Fruit fly (Drosophila melanogaster) whole organism, embryonic: ENCODE data around the gene CG13124.

Source experiments
- Adf1 ChIP-seq: fragments of 200-800 bp; sonication (Bioruptor generic); IDR thresholded peaks from 2 replicates; pipeline ENCODE4 v1.3.6; 2022; ENCODE audit warnings: missing biosample characterization, missing genetic modification characterization
- BEAF-32 ChIP-seq: fragments of 200-800 bp; sonication (Bioruptor generic); optimal IDR thresholded peaks from 3 replicates; lab custom pipeline; 2017; ENCODE audit warnings: missing biosample characterization, missing genetic modification characterization, mild to moderate bottlenecking, moderate library complexity, missing genetic modification reagents
- Blimp-1 ChIP-seq: fragments of 200-800 bp; sonication (Bioruptor generic); optimal IDR thresholded peaks from 3 replicates; lab custom pipeline; 2018; ENCODE audit warnings: missing biosample characterization, missing genetic modification characterization, mild to moderate bottlenecking, moderate library complexity, missing genetic modification reagents
- CG11723 ChIP-seq: fragments of 200-800 bp; sonication (Bioruptor generic); optimal IDR thresholded peaks from 2 replicates; lab custom pipeline; 2017; ENCODE audit warnings: missing biosample characterization, mild to moderate bottlenecking, missing genetic modification characterization
- CG12236 ChIP-seq: fragments of 200-800 bp; sonication (Bioruptor generic); optimal IDR thresholded peaks from 2 replicates; lab custom pipeline; 2016; ENCODE audit warnings: missing biosample characterization, missing genetic modification characterization
- CG12299 ChIP-seq: fragments of 200-800 bp; sonication (Bioruptor generic); optimal IDR thresholded peaks from 2 replicates; lab custom pipeline; 2018; ENCODE audit warnings: missing biosample characterization, mild to moderate bottlenecking, missing genetic modification characterization
- CG13296 ChIP-seq: fragments of 200-800 bp; sonication (Bioruptor generic); optimal IDR thresholded peaks from 3 replicates; lab custom pipeline; 2018; ENCODE audit warnings: missing biosample characterization, mild to moderate bottlenecking, missing genetic modification characterization
- CG1647 ChIP-seq: fragments of 200-800 bp; sonication (Bioruptor generic); optimal IDR thresholded peaks from 3 replicates; lab custom pipeline; 2016; ENCODE audit warnings: missing biosample characterization, missing genetic modification characterization
- CG17361 ChIP-seq: fragments of 200-800 bp; sonication (Bioruptor generic); IDR thresholded peaks from 3 replicates; pipeline ENCODE4 v1.3.6; 2022; ENCODE audit warnings: missing biosample characterization, missing genetic modification characterization
- CG1832 ChIP-seq: fragments of 200-800 bp; sonication (Bioruptor generic); optimal IDR thresholded peaks from 2 replicates; lab custom pipeline; 2017; ENCODE audit warnings: missing biosample characterization, mild to moderate bottlenecking, missing genetic modification characterization, inconsistent platforms
- CG2712 ChIP-seq: fragments of 200-800 bp; optimal IDR thresholded peaks from 3 replicates; lab custom pipeline; 2019; ENCODE audit warnings: missing biosample characterization, mild to moderate bottlenecking, missing genetic modification characterization, moderate library complexity
- CG2889 ChIP-seq: fragments of 200-800 bp; sonication (Bioruptor generic); IDR thresholded peaks from 3 replicates; pipeline ENCODE4 v1.3.6; 2022; ENCODE audit warnings: missing biosample characterization, missing genetic modification characterization
- CG3065 ChIP-seq: fragments of 200-800 bp; sonication (Bioruptor generic); optimal IDR thresholded peaks from 2 replicates; lab custom pipeline; 2016; ENCODE audit warnings: missing biosample characterization, missing genetic modification characterization
- CG33557 ChIP-seq: fragments of 200-800 bp; sonication (Bioruptor generic); optimal IDR thresholded peaks from 2 replicates; lab custom pipeline; 2019; ENCODE audit warnings: missing biosample characterization, mild to moderate bottlenecking, missing genetic modification characterization, moderate library complexity
- CG3726 ChIP-seq: fragments of 200-800 bp; sonication (Bioruptor generic); IDR thresholded peaks from 3 replicates; pipeline ENCODE4, ENCODE4 v1.3.6; 2022; ENCODE audit warnings: missing biosample characterization, missing genetic modification characterization
- CG3995 ChIP-seq: fragments of 200-800 bp; sonication (Bioruptor generic); optimal IDR thresholded peaks from 3 replicates; lab custom pipeline; 2016; ENCODE audit warnings: missing biosample characterization, missing genetic modification characterization
- CG4282 ChIP-seq: fragments of 200-800 bp; sonication (Bioruptor generic); optimal IDR thresholded peaks from 2 replicates; lab custom pipeline; 2016; ENCODE audit warnings: missing biosample characterization, missing genetic modification characterization
- CG4424 ChIP-seq: fragments of 200-800 bp; sonication (Bioruptor generic); optimal IDR thresholded peaks from 3 replicates; lab custom pipeline; 2016; ENCODE audit warnings: missing biosample characterization, missing genetic modification characterization
- CG5245 ChIP-seq: fragments of 200-800 bp; sonication (Bioruptor generic); optimal IDR thresholded peaks from 3 replicates; lab custom pipeline; 2016; ENCODE audit warnings: missing biosample characterization, missing genetic modification characterization
- CG7357 ChIP-seq: fragments of 200-800 bp; sonication (Bioruptor generic); IDR thresholded peaks from 3 replicates; pipeline ENCODE4 v1.3.6; 2022; ENCODE audit warnings: missing biosample characterization, missing genetic modification characterization
- CG7786 ChIP-seq: fragments of 200-800 bp; sonication (Bioruptor generic); optimal IDR thresholded peaks from 2 replicates; lab custom pipeline; 2016; ENCODE audit warnings: missing biosample characterization, missing genetic modification characterization
- CG8944 ChIP-seq: fragments of 200-800 bp; sonication (Bioruptor generic); optimal IDR thresholded peaks from 3 replicates; lab custom pipeline; 2016; ENCODE audit warnings: missing biosample characterization, missing genetic modification characterization
- CG9215 ChIP-seq: fragments of 200-800 bp; sonication (Bioruptor generic); IDR thresholded peaks from 2 replicates; pipeline ENCODE4 v1.3.6; 2022; ENCODE audit warnings: missing biosample characterization, missing genetic modification characterization
- CG9876 ChIP-seq: fragments of 200-800 bp; sonication (Bioruptor generic); optimal IDR thresholded peaks from 2 replicates; lab custom pipeline; 2016; ENCODE audit warnings: missing biosample characterization, missing genetic modification characterization
- Deaf1 ChIP-seq: fragments of 200-800 bp; optimal IDR thresholded peaks from 3 replicates; lab custom pipeline; 2019; ENCODE audit warnings: missing biosample characterization, mild to moderate bottlenecking, missing genetic modification characterization, moderate library complexity
- Drgx ChIP-seq: fragments of 200-800 bp; sonication (Bioruptor generic); IDR thresholded peaks from 2 replicates; pipeline ENCODE4 v1.3.6; 2022; ENCODE audit warnings: missing biosample characterization, missing genetic modification characterization
- Fer3 ChIP-seq: fragments of 200-800 bp; sonication (Bioruptor generic); optimal IDR thresholded peaks from 2 replicates; lab custom pipeline; 2018; ENCODE audit warnings: missing biosample characterization, mild to moderate bottlenecking, missing genetic modification characterization, moderate library complexity
- HLH3B ChIP-seq: fragments of 200-800 bp; sonication (Bioruptor generic); IDR thresholded peaks from 2 replicates; pipeline ENCODE4 v1.3.6; 2022; ENCODE audit warnings: missing biosample characterization, missing genetic modification characterization
- HLH4C ChIP-seq: fragments of 200-800 bp; sonication (Bioruptor generic); IDR thresholded peaks from 3 replicates; pipeline ENCODE4 v1.3.6; 2022; ENCODE audit warnings: missing biosample characterization, missing genetic modification characterization; ENCODE audit not compliant: partially characterized antibody
- Hey ChIP-seq: fragments of 200-800 bp; sonication (Bioruptor generic); optimal IDR thresholded peaks from 3 replicates; lab custom pipeline; 2018; ENCODE audit warnings: missing biosample characterization, mild to moderate bottlenecking, missing genetic modification characterization
- Hr78 ChIP-seq, 2 experiments: fragments of 200-800 bp in 1 of 2; fragments of >200 bp in 1 of 2; sonication (Bioruptor generic) in 1 of 2; optimal IDR thresholded peaks; 2 replicates each; lab custom pipeline; 2017 to 2019; ENCODE audit warnings: missing biosample characterization in 2 of 2, missing genetic modification characterization in 2 of 2, mild to moderate bottlenecking in 1 of 2, moderate library complexity in 1 of 2
- Hsf ChIP-seq: fragments of 200-800 bp; sonication (Bioruptor generic); optimal IDR thresholded peaks from 3 replicates; lab custom pipeline; 2016; ENCODE audit warnings: missing biosample characterization, missing genetic modification characterization
- Sry-β ChIP-seq: fragments of 200-800 bp; sonication (Bioruptor generic); optimal IDR thresholded peaks from 2 replicates; lab custom pipeline; 2018; ENCODE audit warnings: missing biosample characterization, mild to moderate bottlenecking, missing genetic modification characterization, moderate library complexity
- cg ChIP-seq: fragments of 200-800 bp; sonication (Bioruptor generic); optimal IDR thresholded peaks from 3 replicates; lab custom pipeline; 2019; ENCODE audit warnings: missing biosample characterization, mild to moderate bottlenecking, missing genetic modification characterization, moderate library complexity
- ci ChIP-seq: fragments of 200-800 bp; sonication (Bioruptor generic); IDR thresholded peaks from 3 replicates; pipeline ENCODE4 v1.3.6; 2022; ENCODE audit warnings: missing biosample characterization, missing genetic modification characterization
- fd3F ChIP-seq: fragments of 200-800 bp; sonication (Bioruptor generic); optimal IDR thresholded peaks from 2 replicates; lab custom pipeline; 2018; ENCODE audit warnings: missing biosample characterization, mild to moderate bottlenecking, missing genetic modification characterization, moderate library complexity
- hkb ChIP-seq, 2 experiments: fragments of 200-800 bp in 1 of 2; fragments of >200 bp in 1 of 2; sonication (Bioruptor generic) in 1 of 2; IDR thresholded peaks in 1 of 2; optimal IDR thresholded peaks in 1 of 2; 2 replicates each; pipeline versions ENCODE4 v1.3.6 to Lab custom; 2017 to 2022; ENCODE audit warnings: missing biosample characterization in 1 of 2, missing genetic modification characterization in 1 of 2
- kah ChIP-seq: fragments of 200-800 bp; sonication (Bioruptor generic); optimal IDR thresholded peaks from 2 replicates; lab custom pipeline; 2018; ENCODE audit warnings: missing biosample characterization, mild to moderate bottlenecking, missing genetic modification characterization
- lov ChIP-seq, 2 experiments: fragments of 200-800 bp in 1 of 2; fragments of >200 bp in 1 of 2; sonication (Bioruptor generic) in 1 of 2; IDR thresholded peaks in 1 of 2; optimal IDR thresholded peaks in 1 of 2; 2 replicates in 1 of 2; 3 replicates in 1 of 2; pipeline versions ENCODE4 v1.3.6 to Lab custom; 2017 to 2022; ENCODE audit warnings: missing biosample characterization in 1 of 2, missing genetic modification characterization in 1 of 2
- nerfin-1 ChIP-seq: fragments of 200-800 bp; sonication (Bioruptor generic); optimal IDR thresholded peaks from 3 replicates; lab custom pipeline; 2019; ENCODE audit warnings: missing biosample characterization, mild to moderate bottlenecking, missing genetic modification characterization, moderate library complexity
- nmo ChIP-seq: fragments of 200-800 bp; sonication (Bioruptor generic); optimal IDR thresholded peaks from 2 replicates; lab custom pipeline; 2018; ENCODE audit warnings: missing biosample characterization, mild to moderate bottlenecking, missing genetic modification characterization, moderate library complexity
- prd ChIP-seq, 3 experiments: fragments of >200 bp in 2 of 3; fragments of 200-800 bp in 1 of 3; sonication (Bioruptor generic) in 1 of 3; optimal IDR thresholded peaks in 2 of 3; IDR thresholded peaks in 1 of 3; 2 replicates in 2 of 3; 3 replicates in 1 of 3; pipeline versions ENCODE4 v1.3.6 to Lab custom; 2017 to 2022; ENCODE audit warnings: missing biosample characterization in 1 of 3, missing genetic modification characterization in 1 of 3
- pzg ChIP-seq: fragments of 200-800 bp; sonication (Bioruptor generic); optimal IDR thresholded peaks from 3 replicates; lab custom pipeline; 2018; ENCODE audit warnings: missing biosample characterization, mild to moderate bottlenecking, missing genetic modification characterization, moderate library complexity
- ro ChIP-seq: fragments of 200-800 bp; sonication (Bioruptor generic); IDR thresholded peaks from 2 replicates; pipeline ENCODE4 v1.3.6; 2022; ENCODE audit warnings: missing biosample characterization, missing genetic modification characterization
- tna ChIP-seq: fragments of 200-800 bp; sonication (Bioruptor generic); IDR thresholded peaks from 2 replicates; pipeline ENCODE4 v1.3.6; 2022; ENCODE audit warnings: missing biosample characterization, missing genetic modification characterization; ENCODE audit not compliant: partially characterized antibody
- ttk ChIP-seq: fragments of 200-800 bp; sonication (Bioruptor generic); IDR thresholded peaks from 2 replicates; pipeline ENCODE4 v2.1.2; 2022; ENCODE audit warnings: missing biosample characterization, missing genetic modification characterization
- tx ChIP-seq: fragments of 200-800 bp; sonication (Bioruptor generic); optimal IDR thresholded peaks from 2 replicates; lab custom pipeline; 2016; ENCODE audit warnings: missing biosample characterization, missing genetic modification characterization
- zfh1 ChIP-seq: fragments of 200-800 bp; sonication (Bioruptor generic); IDR thresholded peaks from 3 replicates; pipeline ENCODE4 v1.3.6; 2022; ENCODE audit warnings: missing biosample characterization, missing genetic modification characterization

Gene CG13124

DNA sequence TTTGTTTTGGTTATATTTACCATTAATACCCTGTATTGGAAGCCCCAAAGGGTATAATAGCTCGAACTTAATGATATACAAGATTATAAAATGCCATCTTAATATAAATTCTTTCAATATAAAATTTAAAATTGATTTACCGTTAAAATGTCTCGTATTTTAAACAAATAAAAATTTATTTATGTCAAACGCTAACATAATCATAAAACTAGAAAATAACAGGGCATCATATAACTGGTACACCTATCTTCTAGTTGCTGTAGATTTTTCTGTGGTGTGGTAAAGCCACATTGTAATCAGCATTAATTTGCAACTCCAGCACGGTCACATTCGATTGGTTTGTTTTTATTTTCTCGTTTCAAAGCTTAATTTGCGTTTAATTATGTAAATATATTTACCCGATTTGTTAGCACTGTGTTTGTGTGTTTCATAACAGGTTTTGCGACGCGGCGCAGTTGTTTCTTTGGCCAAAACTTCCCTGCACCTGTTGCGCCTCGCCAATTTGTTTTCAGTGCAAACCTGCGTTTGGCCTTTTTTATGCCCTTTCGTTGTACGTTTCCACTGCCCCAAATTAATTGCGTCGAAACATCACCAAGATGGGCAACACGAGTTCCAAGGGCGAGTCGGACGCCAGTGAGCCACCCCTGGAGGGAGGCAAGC is 48.7 kb upstream of the CG13124 start, which contains the start of the genes CG4658 and CG5846 (continued):
- peak; percentile 90 for TF ChIP-seq CG12299
- peak; percentile 98 for TF ChIP-seq CG2712
- no peak for TF ChIP-seq Hey (tag; lab: Kevin White, UChicago)
- peak; percentile 95 for TF ChIP-seq CG4424
- peak; percentile 77 for TF ChIP-seq kah (GFP tag; lab: Kevin White, UChicago)
- TF ChIP-seq CG4282 = peak; percentile 41
- no peak for TF ChIP-seq cg (GFP tag; lab: Kevin White, UChicago)
- peak; percentile 90 for TF ChIP-seq CG9215 (GFP tag; lab: Robert Waterston, UW)
- TF ChIP-seq ro = peak; percentile 84
- TF ChIP-seq ttk (GFP tag; lab: Robert Waterston, UW) = peak; percentile 96
- peak; percentile 97 for TF ChIP-seq nmo (GFP tag; lab: Kevin White, UChicago)
- peak; percentile 77 for TF ChIP-seq Adf1 (GFP tag; lab: Robert Waterston, UW)
- TF ChIP-seq lov (optimal IDR thresholded peaks at IDR 0.05; lab: Kevin White, UChicago) = no peak
- peak; percentile 86 for TF ChIP-seq lov (GFP tag; IDR thresholded peaks at IDR 0.05; lab: Robert Waterston, UW)
- TF ChIP-seq fd3F (GFP tag; lab: Kevin White, UChicago) = peak; percentile 92
- peak; percentile 19 for TF ChIP-seq BEAF-32
- peak; percentile 39 for TF ChIP-seq Sry-β (GFP tag; lab: Kevin White, UChicago)
- TF ChIP-seq CG7786 = peak; percentile 74
- TF ChIP-seq CG7357 (GFP tag; lab: Robert Waterston, UW) = peak; percentile 89
- TF ChIP-seq CG2889 (GFP tag; lab: Robert Waterston, UW) = peak; percentile 89
- peak; percentile 50 for TF ChIP-seq CG9876 (GFP tag; lab: Kevin White, UChicago)
- peak; percentile 52 for TF ChIP-seq pzg
- peak; percentile 80 for TF ChIP-seq CG11723 (GFP tag; lab: Kevin White, UChicago)
- TF ChIP-seq Hsf (GFP tag; lab: Kevin White, UChicago) = peak; percentile 94
- no peak for TF ChIP-seq CG1832 (GFP tag; lab: Kevin White, UChicago)
- peak; percentile 80 for TF ChIP-seq CG8944
- peak; percentile 96 for TF ChIP-seq CG17361 (GFP tag; lab: Robert Waterston, UW)
- TF ChIP-seq CG3726 (GFP tag; lab: Robert Waterston, UW) = peak; percentile 94
- peak; percentile 45 for TF ChIP-seq tx (GFP tag; lab: Kevin White, UChicago)
- TF ChIP-seq zfh1 (GFP tag; lab: Robert Waterston, UW) = peak; percentile 96
- TF ChIP-seq CG13296 = peak; percentile 90
- peak; percentile 86 for TF ChIP-seq nerfin-1 (tag; lab: Kevin White, UChicago)
- TF ChIP-seq ci = peak; percentile 92
- TF ChIP-seq hkb (optimal IDR thresholded peaks at IDR 0.05; lab: Kevin White, UChicago) = no peak
- peak; percentile 96 for TF ChIP-seq hkb (GFP tag; IDR thresholded peaks at IDR 0.05; lab: Robert Waterston, UW)
- TF ChIP-seq Blimp-1 (GFP tag; lab: Kevin White, UChicago) = peak; percentile 95
- no peak for TF ChIP-seq tna (GFP tag; lab: Robert Waterston, UW)
- peak; percentile 83 for TF ChIP-seq CG33557 (GFP tag; lab: Kevin White, UChicago)
- TF ChIP-seq CG3995 = peak; percentile 36
- TF ChIP-seq CG12236 (GFP tag; lab: Kevin White, UChicago) = peak; percentile 91
- peak; percentile 97 for TF ChIP-seq HLH3B
- no peak for TF ChIP-seq prd (optimal IDR thresholded peaks at IDR 0.05; lab: Kevin White, UChicago)
- peak; percentile 98 for TF ChIP-seq prd (GFP tag; IDR thresholded peaks at IDR 0.05; lab: Robert Waterston, UW)
- peak; percentile 89 for TF ChIP-seq CG3065 (GFP tag; lab: Kevin White, UChicago)
- peak; percentile 79 for TF ChIP-seq Deaf1 (tag; lab: Kevin White, UChicago)
- TF ChIP-seq Drgx (GFP tag; lab: Robert Waterston, UW) = peak; percentile 94
- no peak for TF ChIP-seq HLH4C (GFP tag; lab: Robert Waterston, UW)
- peak; percentile 86 for TF ChIP-seq CG5245 (GFP tag; lab: Kevin White, UChicago)
- TF ChIP-seq Fer3 (tag; lab: Kevin White, UChicago) = peak; percentile 94
- TF ChIP-seq CG1647 (GFP tag; lab: Kevin White, UChicago) = peak; percentile 71
- peak in 1 of 2 experiments; percentile 79 for TF ChIP-seq Hr78 (GFP tag; optimal IDR thresholded peaks at IDR 0.05; lab: Kevin White, UChicago)
